Worm (Caenorhabditis elegans): ENCODE measurements around the gene K02D10.1.
A peak's percentile ranks its signal among the peaks of the same experiment; 100 is the strongest.

K02D10.1 gene

DNA sequence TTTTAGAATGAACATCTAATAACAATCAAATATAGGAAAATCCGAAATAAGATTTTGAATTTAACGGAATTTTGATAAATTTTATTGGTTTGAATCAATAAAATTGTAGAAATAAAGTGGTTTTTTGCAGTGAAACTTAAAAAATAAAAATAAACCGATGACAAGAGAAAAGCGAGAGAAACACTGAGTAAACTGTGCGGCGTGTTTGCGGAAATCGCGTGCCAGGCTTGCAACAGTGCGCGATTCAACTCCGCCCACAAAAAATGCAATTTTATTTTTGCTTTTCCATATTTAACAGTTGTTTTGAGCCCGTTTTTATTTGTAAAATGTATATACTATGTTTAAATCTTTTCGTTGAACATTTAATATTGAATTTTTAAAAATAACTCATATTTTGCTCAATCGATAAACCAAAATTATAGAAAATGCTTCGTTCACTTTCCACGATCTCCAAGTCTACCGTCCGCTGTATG, 1.4 kb upstream of the K02D10.1 start, which contains the start of gene mtss-1 (continued):
- TF ChIP-seq lin-11 (tag; optimal IDR thresholded peaks at IDR 0.05) = peak; percentile 62
- peak; percentile 74 for TF ChIP-seq K02D7.2 (tag; optimal IDR thresholded peaks at IDR 0.05)
- TF ChIP-seq ceh-2 (tag; optimal IDR thresholded peaks at IDR 0.05) = peak; percentile 75
- peak; percentile 77 for TF ChIP-seq K09A11.1 (tag; optimal IDR thresholded peaks at IDR 0.05; ENCODE audit: insufficient read depth)
- TF ChIP-seq nfya-1 (tag; optimal IDR thresholded peaks at IDR 0.05) = peak; percentile 78
- peak; percentile 70 for TF ChIP-seq syd-9 (tag; optimal IDR thresholded peaks at IDR 0.05)
- TF ChIP-seq hlh-13 (GFP tag; optimal IDR thresholded peaks at IDR 0.05) = peak; percentile 42
- no peak for TF ChIP-seq unc-55 (GFP tag; optimal IDR thresholded peaks at IDR 0.05)
- peak; percentile 31 for TF ChIP-seq tbx-7 (tag; optimal IDR thresholded peaks at IDR 0.05)
- TF ChIP-seq ttx-3 (tag; optimal IDR thresholded peaks at IDR 0.05) = peak; percentile 89
- peak; percentile 56 for TF ChIP-seq ceh-24 (tag; optimal IDR thresholded peaks at IDR 0.05)
- peak; percentile 36 for TF ChIP-seq ceh-48 (tag; optimal IDR thresholded peaks at IDR 0.05)
- TF ChIP-seq hlh-30 (tag; optimal IDR thresholded peaks at IDR 0.05; ENCODE audit: insufficient read depth) = no peak
- peak; percentile 13 for TF ChIP-seq unc-42 (tag; optimal IDR thresholded peaks at IDR 0.05)
- TF ChIP-seq madf-2 (tag; optimal IDR thresholded peaks at IDR 0.05) = peak; percentile 64
- peak; percentile 2 for TF ChIP-seq fkh-10 (GFP tag; optimal IDR thresholded peaks at IDR 0.05)
- TF ChIP-seq nhr-232 (tag; optimal IDR thresholded peaks at IDR 0.05) = peak; percentile 53
- peak; percentile 24 for TF ChIP-seq ceh-18 (tag; optimal IDR thresholded peaks at IDR 0.05)
- TF ChIP-seq rnt-1 (tag; optimal IDR thresholded peaks at IDR 0.05) = peak; percentile 63
- peak; percentile 64 for TF ChIP-seq ref-2 (tag; optimal IDR thresholded peaks at IDR 0.05)
- TF ChIP-seq ama-1 (optimal IDR thresholded peaks at IDR 0.05) = no peak
- TF ChIP-seq ceh-34 (tag; optimal IDR thresholded peaks at IDR 0.05) = peak; percentile 81
- peak; percentile 71 for TF ChIP-seq C38D4.7 (GFP tag; optimal IDR thresholded peaks at IDR 0.05)
- TF ChIP-seq ceh-45 (GFP tag; IDR thresholded peaks at IDR 0.05) = no peak
- TF ChIP-seq ceh-30 (tag; optimal IDR thresholded peaks at IDR 0.05) = no peak
- TF ChIP-seq ceh-22 (tag; optimal IDR thresholded peaks at IDR 0.05) = no peak
- no peak for TF ChIP-seq pax-1 (tag; optimal IDR thresholded peaks at IDR 0.05)
- TF ChIP-seq sox-2 (GFP tag; IDR thresholded peaks at IDR 0.05) = peak; percentile 17; the same call in 1 of the 2 replicates
- TF ChIP-seq lim-6 (tag; optimal IDR thresholded peaks at IDR 0.05) = peak; percentile 2
- TF ChIP-seq ets-4 (tag; optimal IDR thresholded peaks at IDR 0.05) = peak; percentile 1
- peak; percentile 92 for TF ChIP-seq elt-2 (tag; optimal IDR thresholded peaks at IDR 0.05)
- TF ChIP-seq tbx-2 (tag; optimal IDR thresholded peaks at IDR 0.05) = peak; percentile 72
- TF ChIP-seq ceh-19 (GFP tag; optimal IDR thresholded peaks at IDR 0.05) = peak; percentile 77
- TF ChIP-seq npax-4 (tag; optimal IDR thresholded peaks at IDR 0.05) = peak; percentile 67
- TF ChIP-seq T23F11.4 (GFP tag; optimal IDR thresholded peaks at IDR 0.05) = peak; percentile 73
- TF ChIP-seq hlh-6 (tag; optimal IDR thresholded peaks at IDR 0.05) = peak; percentile 45
- peak; percentile 52 for TF ChIP-seq Y22D7AL.16 (tag; optimal IDR thresholded peaks at IDR 0.05)
- peak; percentile 57 for TF ChIP-seq F13H6.1 (tag; optimal IDR thresholded peaks at IDR 0.05)
- TF ChIP-seq unc-86 (tag; optimal IDR thresholded peaks at IDR 0.05) = peak; percentile 76
- peak; percentile 85 for TF ChIP-seq ahr-1 (tag; optimal IDR thresholded peaks at IDR 0.05)
- no peak for TF ChIP-seq nhr-11 (tag; optimal IDR thresholded peaks at IDR 0.05)
- no peak for TF ChIP-seq pha-4 (tag; optimal IDR thresholded peaks at IDR 0.05)
- TF ChIP-seq pag-3 (tag; optimal IDR thresholded peaks at IDR 0.05; ENCODE audit: borderline replicate concordance) = no peak
- TF ChIP-seq pqm-1 (tag; optimal IDR thresholded peaks at IDR 0.05) = no peak
- peak; percentile 85 for TF ChIP-seq fax-1 (tag; optimal IDR thresholded peaks at IDR 0.05)
- TF ChIP-seq ceh-6 (GFP tag; optimal IDR thresholded peaks at IDR 0.05) = peak; percentile 67
- no peak for TF ChIP-seq elt-4 (tag; optimal IDR thresholded peaks at IDR 0.05)
- TF ChIP-seq ztf-16 (tag; optimal IDR thresholded peaks at IDR 0.05) = peak; percentile 79
- TF ChIP-seq sox-4 (tag; optimal IDR thresholded peaks at IDR 0.05) = peak; percentile 81
- peak; percentile 70 for TF ChIP-seq fkh-6 (tag; optimal IDR thresholded peaks at IDR 0.05)
- peak; percentile 78 for TF ChIP-seq che-1 (tag; optimal IDR thresholded peaks at IDR 0.05)
- TF ChIP-seq pat-9 (tag; optimal IDR thresholded peaks at IDR 0.05) = peak; percentile 59
